Fruit fly (Drosophila melanogaster): ENCODE data around the gene eys.

DNA sequence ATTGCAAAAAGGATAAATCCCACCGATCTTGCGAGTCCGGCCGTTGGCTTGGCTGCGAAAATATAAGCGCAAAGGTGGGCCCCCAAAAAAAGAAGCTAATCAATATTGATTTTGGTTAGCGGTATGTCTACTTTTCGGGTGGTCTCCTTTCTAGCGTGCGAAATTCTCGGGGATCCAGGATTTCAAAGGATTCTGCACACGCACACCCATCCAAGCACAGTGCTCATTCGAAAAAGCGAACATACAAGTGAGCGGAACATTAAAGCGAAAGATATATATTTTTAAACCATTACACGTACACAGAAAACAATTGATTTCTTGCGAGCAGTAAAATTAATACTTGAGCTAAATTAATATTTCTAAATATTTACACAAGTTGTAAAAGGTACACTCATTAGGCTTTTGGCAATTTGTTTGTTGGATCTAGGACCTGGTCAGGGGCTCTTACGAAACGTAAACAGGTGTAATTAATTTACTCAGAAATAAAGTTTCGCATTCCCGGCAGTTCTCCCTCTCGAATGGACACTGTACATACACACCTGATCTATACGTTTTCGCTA, 54.3 kb downstream of the eys start:
- TF ChIP-seq CG6854 (GFP tag; optimal IDR thresholded peaks at IDR 0.05), result no peak
- TF ChIP-seq vri (GFP tag; optimal IDR thresholded peaks at IDR 0.05), result no peak
- peak; percentile 86 for TF ChIP-seq Eip78C (GFP tag)
- TF ChIP-seq fd59A (GFP tag; optimal IDR thresholded peaks at IDR 0.05), result no peak
- TF ChIP-seq CG6276 (GFP tag; optimal IDR thresholded peaks at IDR 0.05), result no peak
- TF ChIP-seq Smox (GFP tag; optimal IDR thresholded peaks at IDR 0.05), result peak; percentile 22
- TF ChIP-seq CG11294 (GFP tag; IDR thresholded peaks at IDR 0.05), result no peak
- no peak for TF ChIP-seq Ets21C (GFP tag; optimal IDR thresholded peaks at IDR 0.05)
